Fruit fly (Drosophila melanogaster) whole organism, embryonic: Measurements from ENCODE around the gene goe.

Source experiments
- CG10147 ChIP-seq: fragments of 200-800 bp; sonication (Bioruptor generic); optimal IDR thresholded peaks from 2 replicates; lab custom pipeline; 2019; ENCODE audit warnings: missing biosample characterization, mild to moderate bottlenecking, missing genetic modification characterization, moderate library complexity
- CG10274 ChIP-seq: fragments of 200-800 bp; sonication (Bioruptor generic); optimal IDR thresholded peaks from 3 replicates; lab custom pipeline; 2017; ENCODE audit warnings: missing biosample characterization, mild to moderate bottlenecking, missing genetic modification characterization
- CG10654 ChIP-seq: fragments of 200-800 bp; sonication (Bioruptor generic); optimal IDR thresholded peaks from 2 replicates; lab custom pipeline; 2016; ENCODE audit warnings: missing biosample characterization, missing genetic modification characterization
- CG11695 ChIP-seq: fragments of 200-800 bp; sonication (Bioruptor generic); IDR thresholded peaks from 3 replicates; pipeline ENCODE4 v1.3.6; 2022; ENCODE audit warnings: missing biosample characterization, missing genetic modification characterization
- CG1233 ChIP-seq: fragments of 200-800 bp; sonication (Bioruptor generic); optimal IDR thresholded peaks from 4 replicates; lab custom pipeline; 2018; ENCODE audit warnings: missing biosample characterization, mild to moderate bottlenecking, missing genetic modification characterization
- CG13624 ChIP-seq: fragments of 200-800 bp; sonication (Bioruptor generic); optimal IDR thresholded peaks from 2 replicates; lab custom pipeline; 2016; ENCODE audit warnings: missing biosample characterization, missing genetic modification characterization
- CG15601 ChIP-seq: fragments of 200-800 bp; sonication (Bioruptor generic); optimal IDR thresholded peaks from 3 replicates; lab custom pipeline; 2019; ENCODE audit warnings: missing biosample characterization, mild to moderate bottlenecking, missing genetic modification characterization, moderate library complexity
- CG17186 ChIP-seq: fragments of 200-800 bp; sonication (Bioruptor generic); optimal IDR thresholded peaks from 3 replicates; lab custom pipeline; 2017; ENCODE audit warnings: missing biosample characterization, missing genetic modification reagents, missing genetic modification characterization
- CG17568 ChIP-seq: fragments of 200-800 bp; sonication (Bioruptor generic); optimal IDR thresholded peaks from 2 replicates; lab custom pipeline; 2018; ENCODE audit warnings: missing biosample characterization, mild to moderate bottlenecking, missing genetic modification characterization, moderate library complexity
- CG17612 ChIP-seq: fragments of 200-800 bp; sonication (Bioruptor generic); IDR thresholded peaks from 2 replicates; pipeline ENCODE4 v1.3.6; 2022; ENCODE audit warnings: missing biosample characterization, missing genetic modification characterization
- CG1792 ChIP-seq: fragments of 200-800 bp; sonication (Bioruptor generic); optimal IDR thresholded peaks from 2 replicates; lab custom pipeline; 2016; ENCODE audit warnings: missing biosample characterization, missing genetic modification characterization
- CG2202 ChIP-seq: fragments of 200-800 bp; sonication (Bioruptor generic); optimal IDR thresholded peaks from 2 replicates; lab custom pipeline; 2018; ENCODE audit warnings: missing biosample characterization, mild to moderate bottlenecking, missing genetic modification characterization
- CG30020 ChIP-seq: fragments of 200-800 bp; optimal IDR thresholded peaks from 2 replicates; lab custom pipeline; 2019; ENCODE audit warnings: missing biosample characterization, mild to moderate bottlenecking, missing genetic modification characterization, moderate library complexity
- CG31365 ChIP-seq: fragments of 200-800 bp; sonication (Bioruptor generic); optimal IDR thresholded peaks from 2 replicates; lab custom pipeline; 2018; ENCODE audit warnings: missing biosample characterization, mild to moderate bottlenecking, missing genetic modification characterization
- CG43689 ChIP-seq: fragments of 200-800 bp; sonication (Bioruptor generic); IDR thresholded peaks from 2 replicates; pipeline ENCODE4 v1.3.6; 2022; ENCODE audit warnings: missing biosample characterization, missing genetic modification characterization
- CG4707 ChIP-seq: fragments of 200-800 bp; sonication (Bioruptor generic); optimal IDR thresholded peaks from 2 replicates; lab custom pipeline; 2018; ENCODE audit warnings: missing biosample characterization, mild to moderate bottlenecking, missing genetic modification characterization, moderate library complexity
- CG6683 ChIP-seq: fragments of 200-800 bp; sonication (Bioruptor generic); optimal IDR thresholded peaks from 2 replicates; lab custom pipeline; 2017; ENCODE audit warnings: missing biosample characterization, mild to moderate bottlenecking, missing genetic modification characterization, missing genetic modification reagents
- CG8359 ChIP-seq: fragments of 200-800 bp; sonication (Bioruptor generic); optimal IDR thresholded peaks from 2 replicates; lab custom pipeline; 2017; ENCODE audit warnings: missing biosample characterization, mild to moderate bottlenecking, missing genetic modification characterization, borderline replicate concordance
- CoRest ChIP-seq: fragments of 200-800 bp; sonication (Bioruptor generic); optimal IDR thresholded peaks from 3 replicates; lab custom pipeline; 2018; ENCODE audit warnings: missing biosample characterization, mild to moderate bottlenecking, missing genetic modification characterization, moderate library complexity
- D19B ChIP-seq: fragments of 200-800 bp; sonication (Bioruptor generic); optimal IDR thresholded peaks from 2 replicates; lab custom pipeline; 2017; ENCODE audit warnings: missing biosample characterization, mild to moderate bottlenecking, missing genetic modification characterization
- Dad ChIP-seq: fragments of 200-800 bp; sonication (Bioruptor generic); optimal IDR thresholded peaks from 3 replicates; lab custom pipeline; 2016; ENCODE audit warnings: missing biosample characterization, missing genetic modification characterization
- Dbx ChIP-seq: fragments of 200-800 bp; sonication (Bioruptor generic); IDR thresholded peaks from 3 replicates; pipeline ENCODE4 v1.3.6; 2022; ENCODE audit warnings: missing biosample characterization, missing genetic modification characterization
- Dref ChIP-seq: fragments of 200-800 bp; sonication (Bioruptor generic); IDR thresholded peaks from 2 replicates; pipeline ENCODE4 v1.3.6; 2022; ENCODE audit warnings: missing biosample characterization, missing genetic modification characterization
- E2f2 ChIP-seq: fragments of 200-800 bp; sonication (Bioruptor generic); IDR thresholded peaks from 2 replicates; pipeline ENCODE4 v1.3.6; 2022; ENCODE audit warnings: missing biosample characterization, missing genetic modification characterization
- Eip74EF ChIP-seq, 2 experiments: fragments of 200-800 bp in 1 of 2; fragments of >200 bp in 1 of 2; sonication (Bioruptor generic) in 1 of 2; optimal IDR thresholded peaks; 2 replicates each; lab custom pipeline; 2017 to 2019; ENCODE audit warnings: missing biosample characterization in 2 of 2, missing genetic modification characterization in 2 of 2, mild to moderate bottlenecking in 1 of 2, moderate library complexity in 1 of 2
- Gug ChIP-seq: fragments of 200-800 bp; sonication (Bioruptor generic); IDR thresholded peaks from 4 replicates; pipeline ENCODE4 v1.3.6; 2022; ENCODE audit warnings: missing biosample characterization, missing genetic modification characterization
- Hmx ChIP-seq: fragments of 200-800 bp; sonication (Bioruptor generic); optimal IDR thresholded peaks from 2 replicates; lab custom pipeline; 2016; ENCODE audit warnings: missing biosample characterization, missing genetic modification characterization
- Kr ChIP-seq: fragments of 200-800 bp; sonication (Bioruptor generic); optimal IDR thresholded peaks from 2 replicates; lab custom pipeline; 2017; ENCODE audit warnings: missing biosample characterization, mild to moderate bottlenecking, missing genetic modification characterization
- Pdp1 ChIP-seq, 2 experiments: fragments of 200-800 bp; sonication (Bioruptor generic); optimal IDR thresholded peaks; 3 replicates each; lab custom pipeline; 2016; ENCODE audit warnings: missing biosample characterization in 2 of 2, missing genetic modification characterization in 2 of 2, mild to moderate bottlenecking in 1 of 2, moderate library complexity in 1 of 2
- Sry-β ChIP-seq: fragments of 200-800 bp; sonication (Bioruptor generic); optimal IDR thresholded peaks from 2 replicates; lab custom pipeline; 2018; ENCODE audit warnings: missing biosample characterization, mild to moderate bottlenecking, missing genetic modification characterization, moderate library complexity
- Usf ChIP-seq: fragments of 200-800 bp; sonication (Bioruptor generic); optimal IDR thresholded peaks from 2 replicates; lab custom pipeline; 2017; ENCODE audit warnings: missing genotype, missing biosample characterization, missing genetic modification characterization
- ab ChIP-seq: fragments of 200-800 bp; sonication (Bioruptor generic); optimal IDR thresholded peaks from 2 replicates; lab custom pipeline; 2016; ENCODE audit warnings: missing biosample characterization, missing genetic modification characterization
- abd-A ChIP-seq: fragments of 200-800 bp; sonication (Bioruptor generic); optimal IDR thresholded peaks from 3 replicates; lab custom pipeline; 2019; ENCODE audit warnings: missing biosample characterization, mild to moderate bottlenecking, missing genetic modification characterization, moderate library complexity
- amos ChIP-seq: fragments of 200-800 bp; sonication (Bioruptor generic); IDR thresholded peaks from 2 replicates; pipeline ENCODE4 v1.3.6; 2022; ENCODE audit warnings: missing biosample characterization, missing genetic modification characterization; ENCODE audit not compliant: partially characterized antibody
- aop ChIP-seq: fragments of 200-800 bp; sonication (Bioruptor generic); IDR thresholded peaks from 2 replicates; pipeline ENCODE4 v1.3.6; 2022; ENCODE audit warnings: missing biosample characterization, missing genetic modification characterization
- chif ChIP-seq, 2 experiments: fragments of 200-800 bp; sonication (Bioruptor generic); optimal IDR thresholded peaks; 3 replicates each; lab custom pipeline; 2016; ENCODE audit warnings: missing biosample characterization in 2 of 2, missing genetic modification characterization in 2 of 2
- croc ChIP-seq: fragments of 200-800 bp; sonication (Bioruptor generic); conservative IDR thresholded peaks from 3 replicates; pipeline ENCODE4 v1.3.6; 2022; ENCODE audit warnings: missing biosample characterization, missing genetic modification characterization
- dimm ChIP-seq: fragments of 200-800 bp; sonication (Bioruptor generic); IDR thresholded peaks from 2 replicates; pipeline ENCODE4 v1.3.6; 2022; ENCODE audit warnings: missing biosample characterization, missing genetic modification characterization
- disco-r ChIP-seq: fragments of 200-800 bp; sonication (Bioruptor generic); optimal IDR thresholded peaks from 2 replicates; lab custom pipeline; 2016; ENCODE audit warnings: missing biosample characterization, missing genetic modification characterization
- dm ChIP-seq: fragments of 200-800 bp; sonication (Bioruptor generic); optimal IDR thresholded peaks from 3 replicates; lab custom pipeline; 2016; ENCODE audit warnings: missing biosample characterization, missing genetic modification characterization
- esg ChIP-seq: fragments of 200-800 bp; sonication (Bioruptor generic); conservative IDR thresholded peaks from 2 replicates; pipeline ENCODE4 v1.3.6; 2022; ENCODE audit warnings: missing biosample characterization, missing genetic modification characterization
- fd102C ChIP-seq: fragments of 200-800 bp; sonication (Bioruptor generic); optimal IDR thresholded peaks from 2 replicates; lab custom pipeline; 2018; ENCODE audit warnings: missing biosample characterization, mild to moderate bottlenecking, missing genetic modification characterization, moderate library complexity
- hkb ChIP-seq, 2 experiments: fragments of 200-800 bp in 1 of 2; fragments of >200 bp in 1 of 2; sonication (Bioruptor generic) in 1 of 2; IDR thresholded peaks in 1 of 2; optimal IDR thresholded peaks in 1 of 2; 2 replicates each; pipeline versions ENCODE4 v1.3.6 to Lab custom; 2017 to 2022; ENCODE audit warnings: missing biosample characterization in 1 of 2, missing genetic modification characterization in 1 of 2
- lola ChIP-seq, 3 experiments: fragments of >200 bp in 2 of 3; fragments of 200-800 bp in 1 of 3; sonication (Bioruptor generic) in 1 of 3; optimal IDR thresholded peaks; 2 replicates each; lab custom pipeline; 2017 to 2019; ENCODE audit warnings: missing biosample characterization in 3 of 3, missing genetic modification characterization in 3 of 3, mild to moderate bottlenecking in 1 of 3, moderate library complexity in 1 of 3
- mam ChIP-seq: fragments of 200-800 bp; sonication (Bioruptor generic); optimal IDR thresholded peaks from 3 replicates; lab custom pipeline; 2016; ENCODE audit warnings: missing biosample characterization, missing genetic modification characterization
- mld ChIP-seq: fragments of 200-800 bp; sonication (Bioruptor generic); IDR thresholded peaks from 3 replicates; pipeline ENCODE4 v1.3.6; 2022; ENCODE audit warnings: missing biosample characterization, missing genetic modification characterization; ENCODE audit not compliant: partially characterized antibody
- otp ChIP-seq: fragments of 200-800 bp; sonication (Bioruptor generic); IDR thresholded peaks from 3 replicates; pipeline ENCODE4, ENCODE4 v1.3.6; 2022; ENCODE audit warnings: missing biosample characterization, missing genetic modification characterization
- pfk ChIP-seq: fragments of 200-800 bp; sonication (Bioruptor generic); optimal IDR thresholded peaks from 2 replicates; lab custom pipeline; 2018; ENCODE audit warnings: missing biosample characterization, mild to moderate bottlenecking, missing genetic modification characterization, moderate library complexity
- psq ChIP-seq: fragments of 200-800 bp; sonication (Bioruptor generic); optimal IDR thresholded peaks from 2 replicates; lab custom pipeline; 2017; ENCODE audit warnings: missing biosample characterization, missing genetic modification characterization
- wek ChIP-seq: fragments of 200-800 bp; sonication (Bioruptor generic); optimal IDR thresholded peaks from 3 replicates; lab custom pipeline; 2018; ENCODE audit warnings: missing biosample characterization, mild to moderate bottlenecking, missing genetic modification characterization, moderate library complexity

The goe gene

DNA sequence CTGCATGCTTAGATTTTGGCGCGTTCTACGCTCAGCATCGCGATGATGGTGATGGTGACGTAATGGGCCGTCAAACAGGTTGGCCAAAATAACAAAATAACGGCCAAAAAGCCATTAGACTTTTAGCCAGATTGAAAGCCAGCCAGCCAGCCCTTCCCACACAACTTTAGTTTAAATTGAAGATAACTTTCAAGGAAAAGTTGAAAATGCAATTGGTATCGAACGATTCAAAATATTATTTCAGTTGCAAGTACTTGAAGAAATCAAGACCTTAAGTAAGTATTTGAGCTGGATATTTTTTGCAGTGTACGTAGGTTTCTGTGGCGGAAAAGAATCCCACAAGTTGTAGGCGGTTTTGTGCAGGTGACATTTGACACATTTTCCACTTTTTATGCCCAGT, 29.3 kb upstream of the goe start (continued):
- peak; percentile 46 for TF ChIP-seq CoRest (tag; lab: Kevin White, UChicago)
- peak; percentile 24 for TF ChIP-seq Dad (GFP tag; lab: Kevin White, UChicago)
- no peak for TF ChIP-seq croc (GFP tag; lab: Robert Waterston, UW)
- TF ChIP-seq mam (GFP tag; lab: Kevin White, UChicago) = peak; percentile 34
- TF ChIP-seq Dref (GFP tag; lab: Robert Waterston, UW) = no peak
- no peak for TF ChIP-seq wek
- 0 out of 3 replicates have a peak, but pooled peaks have one; percentile 33 for TF ChIP-seq otp (GFP tag; lab: Robert Waterston, UW)
- no peak for TF ChIP-seq dm (GFP tag; lab: Kevin White, UChicago)
- TF ChIP-seq CG17186 (GFP tag; lab: Kevin White, UChicago) = no peak
- TF ChIP-seq hkb (optimal IDR thresholded peaks at IDR 0.05; lab: Kevin White, UChicago) = no peak
- TF ChIP-seq hkb (GFP tag; IDR thresholded peaks at IDR 0.05; lab: Robert Waterston, UW) = peak; percentile 27; the same call in 1 of the 2 replicates
- TF ChIP-seq CG2202 (tag; lab: Kevin White, UChicago) = no peak
- no peak for TF ChIP-seq psq
- peak in 1 of 2 experiments; percentile 14 for TF ChIP-seq Eip74EF (GFP tag; optimal IDR thresholded peaks at IDR 0.05; lab: Kevin White, UChicago)
- no peak for TF ChIP-seq CG10274 (GFP tag; lab: Kevin White, UChicago)
- peak; percentile 2 for TF ChIP-seq CG10147 (GFP tag; lab: Kevin White, UChicago)
- TF ChIP-seq CG1792 (GFP tag; lab: Kevin White, UChicago) = no peak
- TF ChIP-seq CG4707 = no peak
- no peak for TF ChIP-seq CG17612
- TF ChIP-seq CG13624 (GFP tag; lab: Kevin White, UChicago) = peak; percentile 46
- no peak for TF ChIP-seq abd-A (tag; lab: Kevin White, UChicago)
- TF ChIP-seq pfk (GFP tag; lab: Kevin White, UChicago) = no peak
- no peak for TF ChIP-seq CG1233 (GFP tag; lab: Kevin White, UChicago)
- no peak for TF ChIP-seq esg (GFP tag; lab: Robert Waterston, UW)
- no peak for TF ChIP-seq CG15601 (tag; lab: Kevin White, UChicago)
- TF ChIP-seq amos = no peak
- TF ChIP-seq lola (GFP tag; optimal IDR thresholded peaks at IDR 0.05; lab: Kevin White, UChicago) = no peak
- no peak for TF ChIP-seq fd102C
- TF ChIP-seq disco-r = no peak
- peak; percentile 11 to 62 for TF ChIP-seq Pdp1 (GFP tag; optimal IDR thresholded peaks at IDR 0.05; lab: Kevin White, UChicago)
- TF ChIP-seq Gug (GFP tag; lab: Robert Waterston, UW) = no peak
- no peak for TF ChIP-seq E2f2 (GFP tag; lab: Robert Waterston, UW)
- TF ChIP-seq CG30020 (tag; lab: Kevin White, UChicago) = no peak
- TF ChIP-seq ab (GFP tag; lab: Kevin White, UChicago) = no peak
- TF ChIP-seq Usf (GFP tag; lab: Kevin White, UChicago) = no peak
- no peak for TF ChIP-seq dimm (GFP tag; lab: Robert Waterston, UW)
- 0 out of 3 replicates have a peak, but pooled peaks have one; percentile 47 for TF ChIP-seq Dbx (GFP tag; lab: Robert Waterston, UW)
- TF ChIP-seq D19B (GFP tag; lab: Kevin White, UChicago) = no peak
- TF ChIP-seq CG10654 = no peak
- TF ChIP-seq CG31365 (tag; lab: Kevin White, UChicago) = no peak
- TF ChIP-seq chif (GFP tag; optimal IDR thresholded peaks at IDR 0.05; lab: Kevin White, UChicago) = peak in 1 of 2 experiments; percentile 22
- no peak for TF ChIP-seq CG17568
- TF ChIP-seq aop (GFP tag; lab: Robert Waterston, UW) = no peak
- no peak for TF ChIP-seq CG6683 (GFP tag; lab: Kevin White, UChicago)
- TF ChIP-seq mld = no peak
- no peak for TF ChIP-seq Hmx
- TF ChIP-seq Kr (GFP tag; lab: Kevin White, UChicago) = no peak
- TF ChIP-seq CG43689 (GFP tag; lab: Robert Waterston, UW) = no peak
- no peak for TF ChIP-seq Sry-β (GFP tag; lab: Kevin White, UChicago)
- TF ChIP-seq CG11695 = 0 out of 3 replicates have a peak, but pooled peaks have one; percentile 10
- TF ChIP-seq CG8359 = no peak
